Fruit fly (Drosophila melanogaster) whole organism, embryonic: ENCODE results near the gene CG17111.
A peak's percentile ranks its signal among the peaks of the same experiment; 100 is the strongest.

ENCODE experiments used
- Adf1 ChIP-seq: fragments of 200-800 bp; sonication (Bioruptor generic); IDR thresholded peaks from 2 replicates; pipeline ENCODE4 v1.3.6; 2022; ENCODE audit warnings: missing biosample characterization, missing genetic modification characterization
- Antp ChIP-seq: fragments of 200-800 bp; sonication (Bioruptor generic); optimal IDR thresholded peaks from 3 replicates; lab custom pipeline; 2016; ENCODE audit warnings: missing biosample characterization, missing genetic modification characterization
- B-H2 ChIP-seq: fragments of 200-800 bp; sonication (Bioruptor generic); optimal IDR thresholded peaks from 2 replicates; lab custom pipeline; 2018; ENCODE audit warnings: missing biosample characterization, mild to moderate bottlenecking, missing genetic modification characterization
- BEAF-32 ChIP-seq: fragments of 200-800 bp; sonication (Bioruptor generic); optimal IDR thresholded peaks from 3 replicates; lab custom pipeline; 2017; ENCODE audit warnings: missing biosample characterization, missing genetic modification characterization, mild to moderate bottlenecking, moderate library complexity, missing genetic modification reagents
- CG10267 ChIP-seq: fragments of 200-800 bp; sonication (Bioruptor generic); optimal IDR thresholded peaks from 2 replicates; lab custom pipeline; 2018; ENCODE audit warnings: missing biosample characterization, mild to moderate bottlenecking, missing genetic modification characterization, moderate library complexity
- CG10431 ChIP-seq: fragments of 200-800 bp; sonication (Bioruptor generic); optimal IDR thresholded peaks from 3 replicates; lab custom pipeline; 2018; ENCODE audit warnings: missing biosample characterization, mild to moderate bottlenecking, missing genetic modification characterization
- CG11093 ChIP-seq: fragments of 200-800 bp; sonication (Bioruptor generic); IDR thresholded peaks from 3 replicates; pipeline ENCODE4 v1.3.6; 2022; ENCODE audit warnings: missing biosample characterization, missing genetic modification characterization
- CG11247 ChIP-seq: fragments of 200-800 bp; sonication (Bioruptor generic); IDR thresholded peaks from 2 replicates; pipeline ENCODE4 v1.3.6; 2022; ENCODE audit warnings: missing biosample characterization, missing genetic modification characterization
- CG12744 ChIP-seq: fragments of 200-800 bp; sonication (Bioruptor generic); optimal IDR thresholded peaks from 2 replicates; lab custom pipeline; 2016; ENCODE audit warnings: missing biosample characterization, missing genetic modification characterization
- CG12942 ChIP-seq: fragments of 200-800 bp; sonication (Bioruptor generic); optimal IDR thresholded peaks from 3 replicates; lab custom pipeline; 2016; ENCODE audit warnings: missing biosample characterization, missing genetic modification characterization
- CG14014 ChIP-seq: fragments of 200-800 bp; sonication (Bioruptor generic); IDR thresholded peaks from 2 replicates; pipeline ENCODE4 v1.3.6; 2022; ENCODE audit warnings: missing biosample characterization, missing genetic modification characterization
- CG18599 ChIP-seq: fragments of 200-800 bp; sonication (Bioruptor generic); optimal IDR thresholded peaks from 3 replicates; lab custom pipeline; 2017; ENCODE audit warnings: missing biosample characterization, missing genetic modification characterization, mild to moderate bottlenecking, moderate library complexity, missing genetic modification reagents
- CG2712 ChIP-seq: fragments of 200-800 bp; optimal IDR thresholded peaks from 3 replicates; lab custom pipeline; 2019; ENCODE audit warnings: missing biosample characterization, mild to moderate bottlenecking, missing genetic modification characterization, moderate library complexity
- CG32767 ChIP-seq: fragments of 200-800 bp; sonication (Bioruptor generic); IDR thresholded peaks from 2 replicates; pipeline ENCODE4 v1.3.6; 2022; ENCODE audit warnings: missing biosample characterization, missing genetic modification characterization
- CG34224 ChIP-seq: fragments of 200-800 bp; sonication (Bioruptor generic); IDR thresholded peaks from 3 replicates; pipeline ENCODE4 v1.3.6; 2022; ENCODE audit warnings: missing biosample characterization, missing genetic modification characterization; ENCODE audit not compliant: partially characterized antibody
- CG6175 ChIP-seq: fragments of 200-800 bp; sonication (Bioruptor generic); IDR thresholded peaks from 3 replicates; pipeline ENCODE4 v1.3.6; 2022; ENCODE audit warnings: missing biosample characterization, missing genetic modification characterization
- CG6654 ChIP-seq: fragments of 200-800 bp; sonication (Bioruptor generic); optimal IDR thresholded peaks from 2 replicates; lab custom pipeline; 2017; ENCODE audit warnings: missing biosample characterization, mild to moderate bottlenecking, missing genetic modification characterization
- CG7745 ChIP-seq: fragments of 200-800 bp; sonication (Bioruptor generic); optimal IDR thresholded peaks from 2 replicates; lab custom pipeline; 2018; ENCODE audit warnings: missing biosample characterization, mild to moderate bottlenecking, missing genetic modification characterization, moderate library complexity
- CG7963 ChIP-seq: fragments of 200-800 bp; sonication (Bioruptor generic); IDR thresholded peaks from 3 replicates; pipeline ENCODE4 v1.3.6; 2022; ENCODE audit warnings: missing biosample characterization, missing genetic modification characterization; ENCODE audit not compliant: partially characterized antibody
- CG9609 ChIP-seq: fragments of 200-800 bp; sonication (Bioruptor generic); optimal IDR thresholded peaks from 3 replicates; lab custom pipeline; 2016; ENCODE audit warnings: missing biosample characterization, missing genetic modification characterization
- CrebB ChIP-seq: fragments of 200-800 bp; sonication (Bioruptor generic); optimal IDR thresholded peaks from 3 replicates; lab custom pipeline; 2018; ENCODE audit warnings: missing biosample characterization, mild to moderate bottlenecking, missing genetic modification characterization
- Ets97D ChIP-seq: fragments of 200-800 bp; sonication (Bioruptor generic); optimal IDR thresholded peaks from 3 replicates; lab custom pipeline; 2016; ENCODE audit warnings: missing biosample characterization, missing genetic modification characterization
- Fer3 ChIP-seq: fragments of 200-800 bp; sonication (Bioruptor generic); optimal IDR thresholded peaks from 2 replicates; lab custom pipeline; 2018; ENCODE audit warnings: missing biosample characterization, mild to moderate bottlenecking, missing genetic modification characterization, moderate library complexity
- Hr51 ChIP-seq, 2 experiments: fragments of 200-800 bp; sonication (Bioruptor generic); optimal IDR thresholded peaks; 2 replicates in 1 of 2; 3 replicates in 1 of 2; lab custom pipeline; 2016 to 2018; ENCODE audit warnings: missing biosample characterization in 2 of 2, missing genetic modification characterization in 2 of 2, mild to moderate bottlenecking in 1 of 2, moderate library complexity in 1 of 2
- Jarid2 ChIP-seq: fragments of 200-800 bp; sonication (Bioruptor generic); optimal IDR thresholded peaks from 3 replicates; lab custom pipeline; 2017; ENCODE audit warnings: mild to moderate bottlenecking, missing biosample characterization, missing genetic modification reagents, missing genetic modification characterization
- Lhr ChIP-seq: fragments of 200-800 bp; sonication (Bioruptor generic); optimal IDR thresholded peaks from 3 replicates; lab custom pipeline; 2017; ENCODE audit warnings: mild to moderate bottlenecking, missing biosample characterization, missing genetic modification reagents, missing genetic modification characterization
- NC2α ChIP-seq: fragments of 200-800 bp; sonication (Bioruptor generic); optimal IDR thresholded peaks from 2 replicates; lab custom pipeline; 2016; ENCODE audit warnings: missing biosample characterization, missing genetic modification characterization
- Pdp1 ChIP-seq, 2 experiments: fragments of 200-800 bp; sonication (Bioruptor generic); optimal IDR thresholded peaks; 3 replicates each; lab custom pipeline; 2016; ENCODE audit warnings: missing biosample characterization in 2 of 2, missing genetic modification characterization in 2 of 2, mild to moderate bottlenecking in 1 of 2, moderate library complexity in 1 of 2
- Ptx1 ChIP-seq: fragments of 200-800 bp; sonication (Bioruptor generic); IDR thresholded peaks from 2 replicates; pipeline ENCODE4 v1.3.6; 2022; ENCODE audit warnings: missing biosample characterization, missing genetic modification characterization
- Scr ChIP-seq: fragments of 200-800 bp; sonication (Bioruptor generic); IDR thresholded peaks from 2 replicates; pipeline ENCODE4 v1.3.6; 2022; ENCODE audit warnings: missing biosample characterization, missing genetic modification characterization; ENCODE audit not compliant: partially characterized antibody
- Spps ChIP-seq: fragments of 200-800 bp; sonication (Bioruptor generic); optimal IDR thresholded peaks from 2 replicates; lab custom pipeline; 2018; ENCODE audit warnings: missing biosample characterization, mild to moderate bottlenecking, missing genetic modification characterization
- bab2 ChIP-seq: fragments of 200-800 bp; sonication (Bioruptor generic); optimal IDR thresholded peaks from 2 replicates; lab custom pipeline; 2016; ENCODE audit warnings: missing biosample characterization, missing genetic modification characterization
- bsh ChIP-seq, 2 experiments: fragments of 200-800 bp; sonication (Bioruptor generic); optimal IDR thresholded peaks; 2 replicates each; lab custom pipeline; 2017 to 2018; ENCODE audit warnings: mild to moderate bottlenecking in 2 of 2, missing biosample characterization in 2 of 2, missing genetic modification characterization in 2 of 2, moderate library complexity in 1 of 2
- chn ChIP-seq: fragments of 200-800 bp; sonication (Bioruptor generic); optimal IDR thresholded peaks from 2 replicates; lab custom pipeline; 2016; ENCODE audit warnings: missing biosample characterization, missing genetic modification characterization
- croc ChIP-seq: fragments of 200-800 bp; sonication (Bioruptor generic); conservative IDR thresholded peaks from 3 replicates; pipeline ENCODE4 v1.3.6; 2022; ENCODE audit warnings: missing biosample characterization, missing genetic modification characterization
- dimm ChIP-seq: fragments of 200-800 bp; sonication (Bioruptor generic); IDR thresholded peaks from 2 replicates; pipeline ENCODE4 v1.3.6; 2022; ENCODE audit warnings: missing biosample characterization, missing genetic modification characterization
- en ChIP-seq: fragments of 200-800 bp; sonication (Bioruptor generic); optimal IDR thresholded peaks from 2 replicates; lab custom pipeline; 2016; ENCODE audit warnings: missing biosample characterization, missing genetic modification characterization
- ewg ChIP-seq: fragments of 200-800 bp; sonication (Bioruptor generic); optimal IDR thresholded peaks from 3 replicates; lab custom pipeline; 2017; ENCODE audit warnings: mild to moderate bottlenecking, missing biosample characterization, missing genetic modification reagents, missing genetic modification characterization
- gsb ChIP-seq: fragments of 200-800 bp; sonication (Bioruptor generic); IDR thresholded peaks from 2 replicates; pipeline ENCODE4 v1.3.6; 2022; ENCODE audit warnings: missing biosample characterization, missing genetic modification characterization
- hb ChIP-seq: fragments of 200-800 bp; sonication (Bioruptor generic); IDR thresholded peaks from 3 replicates; pipeline ENCODE4 v1.3.6; 2022; ENCODE audit warnings: missing biosample characterization, missing genetic modification characterization; ENCODE audit not compliant: partially characterized antibody
- ind ChIP-seq: fragments of 200-800 bp; sonication (Bioruptor generic); optimal IDR thresholded peaks from 3 replicates; lab custom pipeline; 2016; ENCODE audit warnings: missing biosample characterization, missing genetic modification characterization
- kah ChIP-seq: fragments of 200-800 bp; sonication (Bioruptor generic); optimal IDR thresholded peaks from 2 replicates; lab custom pipeline; 2018; ENCODE audit warnings: missing biosample characterization, mild to moderate bottlenecking, missing genetic modification characterization
- lov ChIP-seq, 2 experiments: fragments of 200-800 bp in 1 of 2; fragments of >200 bp in 1 of 2; sonication (Bioruptor generic) in 1 of 2; IDR thresholded peaks in 1 of 2; optimal IDR thresholded peaks in 1 of 2; 2 replicates in 1 of 2; 3 replicates in 1 of 2; pipeline versions ENCODE4 v1.3.6 to Lab custom; 2017 to 2022; ENCODE audit warnings: missing biosample characterization in 1 of 2, missing genetic modification characterization in 1 of 2
- nom ChIP-seq: fragments of 200-800 bp; sonication (Bioruptor generic); optimal IDR thresholded peaks from 2 replicates; lab custom pipeline; 2017; ENCODE audit warnings: missing biosample characterization, missing genetic modification characterization, mild to moderate bottlenecking, moderate library complexity, missing genetic modification reagents
- pzg ChIP-seq: fragments of 200-800 bp; sonication (Bioruptor generic); optimal IDR thresholded peaks from 3 replicates; lab custom pipeline; 2018; ENCODE audit warnings: missing biosample characterization, mild to moderate bottlenecking, missing genetic modification characterization, moderate library complexity
- ranshi ChIP-seq: fragments of 200-800 bp; sonication (Bioruptor generic); IDR thresholded peaks from 2 replicates; pipeline ENCODE4 v1.3.6; 2022; ENCODE audit warnings: missing biosample characterization, missing genetic modification characterization
- trem ChIP-seq: fragments of 200-800 bp; optimal IDR thresholded peaks from 3 replicates; lab custom pipeline; 2019; ENCODE audit warnings: missing biosample characterization, mild to moderate bottlenecking, missing genetic modification characterization, moderate library complexity
- vfl ChIP-seq: fragments of 200-800 bp; sonication (Bioruptor generic); optimal IDR thresholded peaks from 2 replicates; lab custom pipeline; 2016; ENCODE audit warnings: missing biosample characterization, missing genetic modification characterization
- wek ChIP-seq: fragments of 200-800 bp; sonication (Bioruptor generic); optimal IDR thresholded peaks from 3 replicates; lab custom pipeline; 2018; ENCODE audit warnings: missing biosample characterization, mild to moderate bottlenecking, missing genetic modification characterization, moderate library complexity

CG17111 gene

dm6 chr3R:23048690-23049118 is 18.4 kb downstream of the CG17111 start (continued):
- TF ChIP-seq CG7745 (tag; lab: Kevin White, UChicago) (no peak), Adf1 (GFP tag; lab: Robert Waterston, UW) (no peak), CG6654 (peak; percentile 60), hb (GFP tag; lab: Robert Waterston, UW) (no peak), bsh (GFP tag; optimal IDR thresholded peaks at IDR 0.05; lab: Kevin White, UChicago) (peak; percentile 68 to 81), Spps (peak; percentile 58), gsb (GFP tag; lab: Robert Waterston, UW) (no peak), dimm (GFP tag; lab: Robert Waterston, UW) (no peak), CG10267 (tag; lab: Kevin White, UChicago) (peak; percentile 74), nom (GFP tag; lab: Kevin White, UChicago) (peak; percentile 36), BEAF-32 (GFP tag; lab: Kevin White, UChicago) (no peak), Scr (no peak), CG14014 (peak; percentile 63), wek (GFP tag; lab: Kevin White, UChicago) (no peak), CG11247 (0 out of 2 replicates have a peak, but pooled peaks have one; percentile 12), CG18599 (peak; percentile 64), CG9609 (GFP tag; lab: Kevin White, UChicago) (no peak), vfl (GFP tag; lab: Kevin White, UChicago) (no peak), CG34224 (GFP tag; lab: Robert Waterston, UW) (no peak), pzg (GFP tag; lab: Kevin White, UChicago) (no peak), en (peak; percentile 31), NC2α (GFP tag; lab: Kevin White, UChicago) (no peak), Lhr (peak; percentile 38), trem (tag; lab: Kevin White, UChicago) (peak; percentile 69), CrebB (peak; percentile 39), CG6175 (GFP tag; lab: Robert Waterston, UW) (no peak), ind (peak; percentile 72), CG11093 (GFP tag; lab: Robert Waterston, UW) (peak; percentile 55; the same call in 1 of the 3 replicates), Antp (GFP tag; lab: Kevin White, UChicago) (peak; percentile 44), CG7963 (GFP tag; lab: Robert Waterston, UW) (no peak), Fer3 (tag; lab: Kevin White, UChicago) (peak; percentile 69), ewg (peak; percentile 55), B-H2 (GFP tag; lab: Kevin White, UChicago) (no peak), croc (GFP tag; lab: Robert Waterston, UW) (peak; percentile 66; the same call in 2 of the 3 replicates), Pdp1 (GFP tag; optimal IDR thresholded peaks at IDR 0.05; lab: Kevin White, UChicago) (peak; percentile 24 to 60), Hr51 (GFP tag; optimal IDR thresholded peaks at IDR 0.05; lab: Kevin White, UChicago) (peak; percentile 25 to 87), CG10431 (GFP tag; lab: Kevin White, UChicago) (peak; percentile 63), chn (GFP tag; lab: Kevin White, UChicago) (peak; percentile 31), Ptx1 (GFP tag; lab: Robert Waterston, UW) (peak; percentile 76), bab2 (peak; percentile 2), ranshi (GFP tag; lab: Robert Waterston, UW) (peak; percentile 37; the same call in 1 of the 2 replicates), Jarid2 (GFP tag; lab: Kevin White, UChicago) (peak; percentile 3), lov (optimal IDR thresholded peaks at IDR 0.05; lab: Kevin White, UChicago) (no peak), lov (GFP tag; IDR thresholded peaks at IDR 0.05; lab: Robert Waterston, UW) (no peak), CG12744 (GFP tag; lab: Kevin White, UChicago) (no peak), CG12942 (peak; percentile 56), CG2712 (tag; lab: Kevin White, UChicago) (peak; percentile 88), CG32767 (no peak; the same call in 1 of the 2 replicates), Ets97D (GFP tag; lab: Kevin White, UChicago) (peak; percentile 10), kah (no peak)
